Worm (Caenorhabditis elegans) whole organism, L2 larva: ENCODE results near the gene hpo-28.

Experiments used
- lin-13 ChIP-seq: fragments of 150-350 bp; optimal IDR thresholded peaks from 2 replicates; lab custom pipeline; 2014; ENCODE audit warnings: missing biosample characterization, missing genetic modification reagents, missing genetic modification characterization
- nhr-25 ChIP-seq: fragments of 150-350 bp; sonication (generic microtip); optimal IDR thresholded peaks from 3 replicates; lab custom pipeline; 2014; ENCODE audit warnings: missing biosample characterization, missing genetic modification characterization
- unc-62 ChIP-seq: fragments of 150-350 bp; optimal IDR thresholded peaks from 2 replicates; lab custom pipeline; 2014; ENCODE audit warnings: missing biosample characterization, missing genetic modification reagents, missing genetic modification characterization

- TF ChIP-seq lin-13 (no peak), nhr-25 (no peak), unc-62 (GFP tag; lab: Kevin White, UChicago) (no peak)
Observed at ce11 chrIII:5737708-5738107, 28.6 kb upstream of the hpo-28 start, which contains the start of gene B0244.6.
